Worm (Caenorhabditis elegans): Measurements from ENCODE around the gene hsp-60.

Gene hsp-60

ce11 chrIII:1601464-1602169 is 17.9 kb upstream of the hsp-60 start:
- TF ChIP-seq eor-1 (tag; optimal IDR thresholded peaks at IDR 0.05): no peak
- no peak for TF ChIP-seq sea-2 (GFP tag; optimal IDR thresholded peaks at IDR 0.05)
- TF ChIP-seq ceh-82 (tag; optimal IDR thresholded peaks at IDR 0.05): no peak
- TF ChIP-seq egl-5 (tag; optimal IDR thresholded peaks at IDR 0.05): no peak
- TF ChIP-seq ceh-28 (tag; optimal IDR thresholded peaks at IDR 0.05): no peak
- no peak for TF ChIP-seq lin-15B (tag; optimal IDR thresholded peaks at IDR 0.05)
- no peak for TF ChIP-seq ztf-11 (tag; optimal IDR thresholded peaks at IDR 0.05)
- no peak for TF ChIP-seq mml-1 (tag; optimal IDR thresholded peaks at IDR 0.05)
- no peak for TF ChIP-seq hmg-11 (tag; optimal IDR thresholded peaks at IDR 0.05)
- TF ChIP-seq zag-1 (tag; optimal IDR thresholded peaks at IDR 0.05): no peak
- TF ChIP-seq nhr-28 (tag; optimal IDR thresholded peaks at IDR 0.05): no peak
- TF ChIP-seq aly-2 (tag; optimal IDR thresholded peaks at IDR 0.05): no peak
- TF ChIP-seq nhr-11 (tag; optimal IDR thresholded peaks at IDR 0.05): no peak
- no peak for TF ChIP-seq nhr-12 (tag; optimal IDR thresholded peaks at IDR 0.05)
- no peak for TF ChIP-seq snpc-4 (tag; optimal IDR thresholded peaks at IDR 0.05)
- TF ChIP-seq pha-4 (tag; optimal IDR thresholded peaks at IDR 0.05): peak; percentile 22
- TF ChIP-seq nfya-1 (tag; optimal IDR thresholded peaks at IDR 0.05; ENCODE audit: insufficient read depth): no peak
- no peak for TF ChIP-seq unc-62 (GFP tag; optimal IDR thresholded peaks at IDR 0.05)
- no peak for TF ChIP-seq mdl-1 (tag; optimal IDR thresholded peaks at IDR 0.05)
- no peak for TF ChIP-seq ceh-16 (tag; optimal IDR thresholded peaks at IDR 0.05)
- no peak for TF ChIP-seq nhr-77 (tag; optimal IDR thresholded peaks at IDR 0.05)
- TF ChIP-seq nhr-237 (tag; optimal IDR thresholded peaks at IDR 0.05): no peak
- TF ChIP-seq pqm-1 (tag; optimal IDR thresholded peaks at IDR 0.05): no peak
- TF ChIP-seq elt-3 (tag; optimal IDR thresholded peaks at IDR 0.05): no peak
- no peak for TF ChIP-seq egl-27 (tag; optimal IDR thresholded peaks at IDR 0.05)
- TF ChIP-seq fkh-2 (tag; optimal IDR thresholded peaks at IDR 0.05): no peak
- no peak for TF ChIP-seq elt-1 (tag; optimal IDR thresholded peaks at IDR 0.05)
- TF ChIP-seq ama-1 (optimal IDR thresholded peaks at IDR 0.05): no peak
- TF ChIP-seq daf-12 (tag; optimal IDR thresholded peaks at IDR 0.05): no peak
- TF ChIP-seq ceh-9 (tag; optimal IDR thresholded peaks at IDR 0.05): no peak
- peak; percentile 23 for TF ChIP-seq lin-39 (tag; optimal IDR thresholded peaks at IDR 0.05)
- TF ChIP-seq nhr-76 (tag; optimal IDR thresholded peaks at IDR 0.05): no peak
- TF ChIP-seq nhr-43 (tag; optimal IDR thresholded peaks at IDR 0.05; ENCODE audit: poor library complexity, severe bottlenecking): peak; percentile 68
- TF ChIP-seq nhr-67 (tag; optimal IDR thresholded peaks at IDR 0.05): no peak
- TF ChIP-seq tbx-2 (tag; optimal IDR thresholded peaks at IDR 0.05): peak; percentile 19
- TF ChIP-seq jun-1 (tag; optimal IDR thresholded peaks at IDR 0.05): no peak
- no peak for TF ChIP-seq R02D3.7 (tag; optimal IDR thresholded peaks at IDR 0.05)
- no peak for TF ChIP-seq skn-1 (tag; optimal IDR thresholded peaks at IDR 0.05)
- TF ChIP-seq fkh-10 (GFP tag; optimal IDR thresholded peaks at IDR 0.05): no peak
- peak; percentile 5 for TF ChIP-seq nhr-25 (tag; optimal IDR thresholded peaks at IDR 0.05)
- TF ChIP-seq elt-2 (tag; optimal IDR thresholded peaks at IDR 0.05): peak; percentile 17
- no peak for TF ChIP-seq ZK546.5 (tag; optimal IDR thresholded peaks at IDR 0.05)
- no peak for TF ChIP-seq nhr-23 (tag; optimal IDR thresholded peaks at IDR 0.05)
- TF ChIP-seq lsy-12 (tag; optimal IDR thresholded peaks at IDR 0.05): peak; percentile 58
- no peak for TF ChIP-seq fos-1 (tag; optimal IDR thresholded peaks at IDR 0.05)
- no peak for TF ChIP-seq unc-39 (tag; optimal IDR thresholded peaks at IDR 0.05)
- no peak for TF ChIP-seq ztf-4 (tag; optimal IDR thresholded peaks at IDR 0.05)

Measured in whole organism, L3 larva.